Fruit fly (Drosophila melanogaster) whole organism, embryonic: ENCODE measurements around the gene Invadolysin.

ENCODE experiments used
- C15 ChIP-seq: fragments of 200-800 bp; sonication (Bioruptor generic); IDR thresholded peaks from 3 replicates; pipeline ENCODE4 v1.3.6; 2022; ENCODE audit warnings: missing biosample characterization, missing genetic modification characterization
- CG1647 ChIP-seq: fragments of 200-800 bp; sonication (Bioruptor generic); optimal IDR thresholded peaks from 3 replicates; lab custom pipeline; 2016; ENCODE audit warnings: missing biosample characterization, missing genetic modification characterization
- CG16863 ChIP-seq: fragments of 200-800 bp; sonication (Bioruptor generic); optimal IDR thresholded peaks from 3 replicates; lab custom pipeline; 2016; ENCODE audit warnings: missing biosample characterization, missing genetic modification characterization
- CG4617 ChIP-seq: fragments of 200-800 bp; sonication (Bioruptor generic); optimal IDR thresholded peaks from 3 replicates; lab custom pipeline; 2016; ENCODE audit warnings: missing biosample characterization, missing genetic modification characterization, borderline replicate concordance
- CG6765 ChIP-seq: fragments of 200-800 bp; sonication (Bioruptor generic); optimal IDR thresholded peaks from 3 replicates; lab custom pipeline; 2017; ENCODE audit warnings: missing biosample characterization, mild to moderate bottlenecking, missing genetic modification characterization
- Scr ChIP-seq: fragments of 200-800 bp; sonication (Bioruptor generic); IDR thresholded peaks from 2 replicates; pipeline ENCODE4 v1.3.6; 2022; ENCODE audit warnings: missing biosample characterization, missing genetic modification characterization; ENCODE audit not compliant: partially characterized antibody
- danr ChIP-seq: fragments of 200-800 bp; sonication (Bioruptor generic); IDR thresholded peaks from 2 replicates; pipeline ENCODE4 v1.3.6; 2022; ENCODE audit warnings: missing biosample characterization, missing genetic modification characterization
- maf-S ChIP-seq: fragments of 200-800 bp; sonication (Bioruptor generic); optimal IDR thresholded peaks from 2 replicates; lab custom pipeline; 2016; ENCODE audit warnings: missing biosample characterization, missing genetic modification characterization
- peb ChIP-seq: fragments of 200-800 bp; sonication (Bioruptor generic); IDR thresholded peaks from 2 replicates; pipeline ENCODE4 v1.3.6; 2022; ENCODE audit warnings: missing biosample characterization, missing genetic modification characterization
- yki ChIP-seq: fragments of >200 bp; optimal IDR thresholded peaks from 3 replicates; lab custom pipeline; 2018
- zen ChIP-seq: fragments of 200-800 bp; sonication (Bioruptor generic); optimal IDR thresholded peaks from 3 replicates; lab custom pipeline; 2018; ENCODE audit warnings: missing biosample characterization, mild to moderate bottlenecking, missing genetic modification characterization, moderate library complexity

DNA sequence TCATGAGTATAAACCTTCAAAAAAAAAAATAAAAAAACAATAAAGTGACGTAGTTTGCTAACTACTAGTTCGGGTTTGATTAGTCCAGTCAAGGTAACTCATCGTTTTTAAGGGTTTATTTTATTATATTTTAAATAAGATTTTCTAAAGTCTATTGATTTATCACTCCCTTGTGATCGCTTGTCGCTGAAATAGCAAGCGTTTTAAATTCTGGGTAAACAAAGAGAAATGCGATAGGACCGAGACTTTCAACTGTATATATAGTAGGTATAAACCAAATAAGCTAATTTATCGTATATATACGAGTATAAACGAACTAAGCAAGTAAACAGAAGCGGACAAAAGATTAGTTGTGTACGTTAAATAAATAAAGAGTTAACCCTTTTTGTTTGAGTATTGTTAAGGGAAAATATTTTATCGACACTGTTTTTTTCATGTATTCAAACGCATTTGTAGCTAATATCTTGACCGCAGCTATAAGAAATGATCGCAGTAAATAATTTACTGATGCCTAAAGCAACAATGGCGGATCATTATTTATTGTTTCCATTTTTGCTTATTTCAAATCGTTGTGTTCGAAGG is 24.1 kb downstream of the Invadolysin start:
- TF ChIP-seq CG1647 (no peak), Scr (GFP tag; lab: Robert Waterston, UW) (no peak), zen (tag; lab: Kevin White, UChicago) (no peak), CG16863 (no peak), danr (GFP tag; lab: Robert Waterston, UW) (no peak), CG4617 (GFP tag; lab: Kevin White, UChicago) (no peak), peb (GFP tag; lab: Robert Waterston, UW) (no peak), yki (lab: Kevin White, UChicago) (no peak), maf-S (GFP tag; lab: Kevin White, UChicago) (peak; percentile 11), CG6765 (GFP tag; lab: Kevin White, UChicago) (no peak), C15 (GFP tag; lab: Robert Waterston, UW) (no peak)
